Fruit fly (Drosophila melanogaster) whole organism, embryonic: ENCODE measurements around the gene CG11980.

ENCODE experiments used
- Aef1 ChIP-seq: fragments of 200-800 bp; sonication (Bioruptor generic); IDR thresholded peaks from 3 replicates; pipeline ENCODE4 v1.3.6; 2022; ENCODE audit warnings: missing biosample characterization, missing genetic modification characterization
- B-H1 ChIP-seq: fragments of 200-800 bp; sonication (Bioruptor generic); IDR thresholded peaks from 3 replicates; pipeline ENCODE4 v1.3.6; 2022; ENCODE audit warnings: missing biosample characterization, missing genetic modification characterization
- Bgb ChIP-seq: fragments of 200-800 bp; sonication (Bioruptor generic); IDR thresholded peaks from 2 replicates; pipeline ENCODE4 v1.3.6; 2022; ENCODE audit warnings: missing biosample characterization, missing genetic modification characterization; ENCODE audit not compliant: partially characterized antibody
- CG10274 ChIP-seq: fragments of 200-800 bp; sonication (Bioruptor generic); optimal IDR thresholded peaks from 3 replicates; lab custom pipeline; 2017; ENCODE audit warnings: missing biosample characterization, mild to moderate bottlenecking, missing genetic modification characterization
- CG10431 ChIP-seq: fragments of 200-800 bp; sonication (Bioruptor generic); optimal IDR thresholded peaks from 3 replicates; lab custom pipeline; 2018; ENCODE audit warnings: missing biosample characterization, mild to moderate bottlenecking, missing genetic modification characterization
- CG11504 ChIP-seq: fragments of 200-800 bp; sonication (Bioruptor generic); optimal IDR thresholded peaks from 3 replicates; lab custom pipeline; 2019; ENCODE audit warnings: missing biosample characterization, mild to moderate bottlenecking, missing genetic modification characterization, moderate library complexity
- CG12071 ChIP-seq: fragments of 200-800 bp; sonication (Bioruptor generic); optimal IDR thresholded peaks from 3 replicates; lab custom pipeline; 2018; ENCODE audit warnings: missing biosample characterization, mild to moderate bottlenecking, missing genetic modification characterization
- CG13123 ChIP-seq: fragments of 200-800 bp; sonication (Bioruptor generic); optimal IDR thresholded peaks from 2 replicates; lab custom pipeline; 2016; ENCODE audit warnings: missing biosample characterization, missing genetic modification characterization
- CG13424 ChIP-seq: fragments of 200-800 bp; sonication (Bioruptor generic); optimal IDR thresholded peaks from 2 replicates; lab custom pipeline; 2019; ENCODE audit warnings: missing biosample characterization, mild to moderate bottlenecking, missing genetic modification characterization, moderate library complexity
- CG17328 ChIP-seq: fragments of 200-800 bp; sonication (Bioruptor generic); IDR thresholded peaks from 2 replicates; pipeline ENCODE4 v1.3.6; 2022; ENCODE audit warnings: missing biosample characterization, missing genetic modification characterization
- CG3407 ChIP-seq: fragments of 200-800 bp; sonication (Bioruptor generic); optimal IDR thresholded peaks from 2 replicates; lab custom pipeline; 2018; ENCODE audit warnings: missing biosample characterization, mild to moderate bottlenecking, missing genetic modification characterization
- CG3995 ChIP-seq: fragments of 200-800 bp; sonication (Bioruptor generic); optimal IDR thresholded peaks from 3 replicates; lab custom pipeline; 2016; ENCODE audit warnings: missing biosample characterization, missing genetic modification characterization
- CG4730 ChIP-seq: fragments of 200-800 bp; sonication (Bioruptor generic); IDR thresholded peaks from 2 replicates; pipeline ENCODE4 v1.3.6; 2022; ENCODE audit warnings: missing biosample characterization, missing genetic modification characterization
- CG5953 ChIP-seq: fragments of 200-800 bp; sonication (Bioruptor generic); IDR thresholded peaks from 2 replicates; pipeline ENCODE4 v1.3.6; 2022; ENCODE audit warnings: missing biosample characterization, missing genetic modification characterization
- CG6175 ChIP-seq: fragments of 200-800 bp; sonication (Bioruptor generic); IDR thresholded peaks from 3 replicates; pipeline ENCODE4 v1.3.6; 2022; ENCODE audit warnings: missing biosample characterization, missing genetic modification characterization
- CG6254 ChIP-seq: fragments of 200-800 bp; sonication (Bioruptor generic); optimal IDR thresholded peaks from 3 replicates; lab custom pipeline; 2017; ENCODE audit warnings: mild to moderate bottlenecking, missing biosample characterization, missing genetic modification reagents, missing genetic modification characterization
- CG8089 ChIP-seq: fragments of 200-800 bp; sonication (Bioruptor generic); optimal IDR thresholded peaks from 3 replicates; lab custom pipeline; 2016; ENCODE audit warnings: missing biosample characterization, missing genetic modification characterization
- CG8359 ChIP-seq: fragments of 200-800 bp; sonication (Bioruptor generic); optimal IDR thresholded peaks from 2 replicates; lab custom pipeline; 2017; ENCODE audit warnings: missing biosample characterization, mild to moderate bottlenecking, missing genetic modification characterization, borderline replicate concordance
- CoRest ChIP-seq: fragments of 200-800 bp; sonication (Bioruptor generic); optimal IDR thresholded peaks from 3 replicates; lab custom pipeline; 2018; ENCODE audit warnings: missing biosample characterization, mild to moderate bottlenecking, missing genetic modification characterization, moderate library complexity
- Deaf1 ChIP-seq: fragments of 200-800 bp; optimal IDR thresholded peaks from 3 replicates; lab custom pipeline; 2019; ENCODE audit warnings: missing biosample characterization, mild to moderate bottlenecking, missing genetic modification characterization, moderate library complexity
- Doc3 ChIP-seq: fragments of 200-800 bp; sonication (Bioruptor generic); IDR thresholded peaks from 3 replicates; pipeline ENCODE4 v1.3.6; 2022; ENCODE audit warnings: missing biosample characterization, missing genetic modification characterization; ENCODE audit not compliant: partially characterized antibody
- Ets97D ChIP-seq: fragments of 200-800 bp; sonication (Bioruptor generic); optimal IDR thresholded peaks from 3 replicates; lab custom pipeline; 2016; ENCODE audit warnings: missing biosample characterization, missing genetic modification characterization
- Kr ChIP-seq: fragments of 200-800 bp; sonication (Bioruptor generic); optimal IDR thresholded peaks from 2 replicates; lab custom pipeline; 2017; ENCODE audit warnings: missing biosample characterization, mild to moderate bottlenecking, missing genetic modification characterization
- Med ChIP-seq: fragments of 200-800 bp; sonication (Bioruptor generic); peaks from one replicate; lab custom pipeline; 2016; ENCODE audit warnings: missing biosample characterization, missing genetic modification characterization, mild to moderate bottlenecking, inconsistent platforms, moderate library complexity
- NK7.1 ChIP-seq: fragments of 200-800 bp; sonication (Bioruptor generic); optimal IDR thresholded peaks from 3 replicates; lab custom pipeline; 2016; ENCODE audit warnings: missing biosample characterization, missing genetic modification characterization
- Oaz ChIP-seq: fragments of 200-800 bp; sonication (Bioruptor generic); IDR thresholded peaks from 2 replicates; pipeline ENCODE4 v1.3.6; 2022; ENCODE audit warnings: missing biosample characterization, missing genetic modification characterization
- Oli ChIP-seq: fragments of 200-800 bp; sonication (Bioruptor generic); optimal IDR thresholded peaks from 2 replicates; lab custom pipeline; 2018; ENCODE audit warnings: missing biosample characterization, mild to moderate bottlenecking, missing genetic modification characterization, moderate library complexity
- PHDP ChIP-seq: fragments of 200-800 bp; sonication (Bioruptor generic); optimal IDR thresholded peaks from 3 replicates; lab custom pipeline; 2018; ENCODE audit warnings: missing biosample characterization, mild to moderate bottlenecking, missing genetic modification characterization, moderate library complexity
- Six4 ChIP-seq: fragments of 200-800 bp; sonication (Bioruptor generic); optimal IDR thresholded peaks from 2 replicates; lab custom pipeline; 2016; ENCODE audit warnings: missing biosample characterization, missing genetic modification characterization
- Spps ChIP-seq: fragments of 200-800 bp; sonication (Bioruptor generic); optimal IDR thresholded peaks from 2 replicates; lab custom pipeline; 2018; ENCODE audit warnings: missing biosample characterization, mild to moderate bottlenecking, missing genetic modification characterization
- Xbp1 ChIP-seq: fragments of 200-800 bp; sonication (Bioruptor generic); optimal IDR thresholded peaks from 3 replicates; lab custom pipeline; 2016; ENCODE audit warnings: missing biosample characterization, mild to moderate bottlenecking, missing genetic modification characterization
- amos ChIP-seq: fragments of 200-800 bp; sonication (Bioruptor generic); IDR thresholded peaks from 2 replicates; pipeline ENCODE4 v1.3.6; 2022; ENCODE audit warnings: missing biosample characterization, missing genetic modification characterization; ENCODE audit not compliant: partially characterized antibody
- br ChIP-seq: fragments of >200 bp; optimal IDR thresholded peaks from 2 replicates; lab custom pipeline; 2017
- dan ChIP-seq: fragments of 200-800 bp; sonication (Bioruptor generic); IDR thresholded peaks from 2 replicates; pipeline ENCODE4 v1.3.6; 2022; ENCODE audit warnings: missing biosample characterization, missing genetic modification characterization
- exex ChIP-seq: fragments of 200-800 bp; sonication (Bioruptor generic); optimal IDR thresholded peaks from 4 replicates; lab custom pipeline; 2018; ENCODE audit warnings: missing biosample characterization, mild to moderate bottlenecking, missing genetic modification characterization, moderate library complexity
- fd3F ChIP-seq: fragments of 200-800 bp; sonication (Bioruptor generic); optimal IDR thresholded peaks from 2 replicates; lab custom pipeline; 2018; ENCODE audit warnings: missing biosample characterization, mild to moderate bottlenecking, missing genetic modification characterization, moderate library complexity
- gcm ChIP-seq: fragments of 200-800 bp; sonication (Bioruptor generic); optimal IDR thresholded peaks from 2 replicates; lab custom pipeline; 2019; ENCODE audit warnings: missing biosample characterization, mild to moderate bottlenecking, missing genetic modification characterization, moderate library complexity
- inv ChIP-seq: fragments of 200-800 bp; sonication (Bioruptor generic); IDR thresholded peaks from 2 replicates; pipeline ENCODE4 v1.3.6; 2022; ENCODE audit warnings: missing biosample characterization, missing genetic modification characterization; ENCODE audit not compliant: partially characterized antibody
- jumu ChIP-seq: fragments of 200-800 bp; sonication (Bioruptor generic); optimal IDR thresholded peaks from 3 replicates; lab custom pipeline; 2016; ENCODE audit warnings: missing biosample characterization, missing genetic modification characterization
- lmd ChIP-seq: fragments of 200-800 bp; sonication (Bioruptor generic); IDR thresholded peaks from 2 replicates; pipeline ENCODE4 v1.3.6; 2022; ENCODE audit warnings: missing biosample characterization, missing genetic modification characterization
- lola ChIP-seq, 3 experiments: fragments of >200 bp in 2 of 3; fragments of 200-800 bp in 1 of 3; sonication (Bioruptor generic) in 1 of 3; optimal IDR thresholded peaks; 2 replicates each; lab custom pipeline; 2017 to 2019; ENCODE audit warnings: missing biosample characterization in 3 of 3, missing genetic modification characterization in 3 of 3, mild to moderate bottlenecking in 1 of 3, moderate library complexity in 1 of 3
- luna ChIP-seq: fragments of 200-800 bp; sonication (Bioruptor generic); optimal IDR thresholded peaks from 2 replicates; lab custom pipeline; 2016; ENCODE audit warnings: missing biosample characterization, missing genetic modification characterization
- mirr ChIP-seq: fragments of 200-800 bp; sonication (Bioruptor generic); optimal IDR thresholded peaks from 3 replicates; lab custom pipeline; 2018; ENCODE audit warnings: missing biosample characterization, mild to moderate bottlenecking, missing genetic modification characterization
- odd ChIP-seq: fragments of 200-800 bp; sonication (Bioruptor generic); optimal IDR thresholded peaks from 2 replicates; lab custom pipeline; 2017; ENCODE audit warnings: missing biosample characterization, mild to moderate bottlenecking, missing genetic modification characterization
- pita ChIP-seq: fragments of 200-800 bp; sonication (Bioruptor generic); optimal IDR thresholded peaks from 2 replicates; lab custom pipeline; 2017; ENCODE audit warnings: missing biosample characterization, mild to moderate bottlenecking, missing genetic modification characterization
- pnt ChIP-seq: fragments of 200-800 bp; sonication (Bioruptor generic); optimal IDR thresholded peaks from 3 replicates; lab custom pipeline; 2016; ENCODE audit warnings: missing biosample characterization, missing genetic modification characterization
- sna ChIP-seq: fragments of 200-800 bp; sonication (Bioruptor generic); IDR thresholded peaks from 2 replicates; pipeline ENCODE4 v1.3.6; 2022; ENCODE audit warnings: missing biosample characterization, missing genetic modification characterization; ENCODE audit not compliant: partially characterized antibody
- tll ChIP-seq, 2 experiments: fragments of 200-800 bp in 1 of 2; fragments of >200 bp in 1 of 2; sonication (Bioruptor generic) in 1 of 2; optimal IDR thresholded peaks; 2 replicates each; lab custom pipeline; 2017 to 2019; ENCODE audit warnings: missing biosample characterization in 2 of 2, missing genetic modification characterization in 2 of 2, mild to moderate bottlenecking in 1 of 2, moderate library complexity in 1 of 2
- zf30C ChIP-seq: fragments of 200-800 bp; sonication (Bioruptor generic); optimal IDR thresholded peaks from 3 replicates; lab custom pipeline; 2018; ENCODE audit warnings: missing biosample characterization, mild to moderate bottlenecking, missing genetic modification characterization

The CG11980 gene

DNA sequence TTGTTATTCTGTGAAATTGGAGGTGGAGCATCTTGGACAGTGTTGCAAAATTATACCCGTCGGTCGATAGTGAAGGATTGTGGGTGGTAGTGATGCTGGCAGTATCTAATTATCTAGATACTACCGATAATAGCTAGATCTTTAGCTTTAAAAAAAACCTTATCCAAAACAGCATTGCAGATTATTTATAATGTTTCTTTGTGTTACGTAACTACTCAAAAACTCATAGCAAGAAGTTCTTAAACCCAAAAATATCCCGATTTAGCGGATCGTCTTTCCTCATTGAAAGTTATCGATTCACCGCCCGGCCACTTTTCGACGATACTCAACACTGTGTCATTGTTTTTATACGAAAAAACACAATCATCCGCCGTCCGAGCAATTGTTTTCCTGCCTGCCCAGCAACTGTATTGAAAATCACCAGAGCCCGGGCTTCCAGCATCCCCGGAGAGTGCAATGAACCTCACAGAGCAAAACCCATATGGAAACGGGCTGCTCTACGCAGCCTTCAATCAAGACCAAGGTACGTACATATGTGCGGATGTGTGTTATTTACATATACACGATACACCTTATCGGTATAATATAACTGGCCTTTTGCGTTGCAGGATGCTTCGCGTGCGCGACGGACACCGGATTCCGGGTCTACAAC is 10.8 kb upstream of the CG11980 start, which contains the start of gene CG11975 (continued):
- TF ChIP-seq CG5953 (GFP tag; lab: Robert Waterston, UW) (no peak), CG11504 (tag; lab: Kevin White, UChicago) (no peak), dan (GFP tag; lab: Robert Waterston, UW) (no peak), Oli (tag; lab: Kevin White, UChicago) (no peak), Kr (no peak), mirr (peak; percentile 59), CG17328 (GFP tag; lab: Robert Waterston, UW) (no peak; the same call in 1 of the 2 replicates), jumu (GFP tag; lab: Kevin White, UChicago) (peak; percentile 90), odd (GFP tag; lab: Kevin White, UChicago) (no peak), CG8089 (GFP tag; lab: Kevin White, UChicago) (peak; percentile 57), Deaf1 (tag; lab: Kevin White, UChicago) (no peak), Bgb (GFP tag; lab: Robert Waterston, UW) (peak; percentile 66), lola (GFP tag; optimal IDR thresholded peaks at IDR 0.05; lab: Kevin White, UChicago) (peak in 1 of 3 experiments; percentile 56), zf30C (GFP tag; lab: Kevin White, UChicago) (no peak), inv (GFP tag; lab: Robert Waterston, UW) (peak; percentile 63), sna (peak; percentile 60), Six4 (GFP tag; lab: Kevin White, UChicago) (peak; percentile 67), CG6175 (no peak), Xbp1 (peak; percentile 78), Aef1 (GFP tag; lab: Robert Waterston, UW) (peak; percentile 48; the same call in 2 of the 3 replicates), Ets97D (GFP tag; lab: Kevin White, UChicago) (peak; percentile 82), CG6254 (no peak), CG4730 (GFP tag; lab: Robert Waterston, UW) (0 out of 2 replicates have a peak, but pooled peaks have one; percentile 24), CG3407 (GFP tag; lab: Kevin White, UChicago) (no peak), br (lab: Kevin White, UChicago) (no peak), CG10431 (GFP tag; lab: Kevin White, UChicago) (no peak), pnt (GFP tag; lab: Kevin White, UChicago) (peak; percentile 68), NK7.1 (GFP tag; lab: Kevin White, UChicago) (peak; percentile 64), luna (GFP tag; lab: Kevin White, UChicago) (peak; percentile 72), CG13424 (tag; lab: Kevin White, UChicago) (peak; percentile 69), CG10274 (GFP tag; lab: Kevin White, UChicago) (no peak), fd3F (GFP tag; lab: Kevin White, UChicago) (peak; percentile 28), exex (tag; lab: Kevin White, UChicago) (no peak), CG8359 (GFP tag; lab: Kevin White, UChicago) (no peak), Med (peak; percentile 97), amos (GFP tag; lab: Robert Waterston, UW) (peak; percentile 64), Spps (tag; lab: Kevin White, UChicago) (peak; percentile 4), CoRest (tag; lab: Kevin White, UChicago) (peak; percentile 74), tll (GFP tag; optimal IDR thresholded peaks at IDR 0.05; lab: Kevin White, UChicago) (peak in 1 of 2 experiments; percentile 51), pita (no peak), PHDP (tag; lab: Kevin White, UChicago) (peak; percentile 70), Oaz (GFP tag; lab: Robert Waterston, UW) (no peak), Doc3 (GFP tag; lab: Robert Waterston, UW) (peak; percentile 66; the same call in 2 of the 3 replicates), CG3995 (GFP tag; lab: Kevin White, UChicago) (peak; percentile 64), CG12071 (GFP tag; lab: Kevin White, UChicago) (no peak), gcm (GFP tag; lab: Kevin White, UChicago) (no peak), lmd (peak; percentile 70), CG13123 (peak; percentile 36), B-H1 (no peak)
